Fruit fly (Drosophila melanogaster): Measurements from ENCODE around the gene dos.

dos gene

DNA sequence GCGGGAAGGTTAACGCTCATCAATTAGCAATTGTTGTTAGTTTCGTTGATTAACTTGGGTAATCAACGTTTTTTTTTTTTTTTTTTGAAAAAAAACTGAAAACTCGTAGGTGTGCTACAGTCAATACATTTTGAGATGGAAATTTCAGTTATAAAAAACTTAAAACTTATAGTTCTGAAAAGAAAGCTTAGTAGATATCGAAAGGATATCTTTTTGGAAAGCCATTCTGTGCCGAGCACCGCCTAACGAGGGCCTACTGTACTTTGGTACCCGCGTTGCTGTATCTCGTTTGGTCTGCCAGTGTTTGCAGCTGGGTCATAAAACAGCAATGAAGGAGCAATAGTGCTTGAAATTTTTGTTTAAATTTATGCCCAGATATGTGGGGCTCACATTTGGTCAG, 17.2 kb upstream of the dos start (continued):
- no peak for TF ChIP-seq CG42726 (GFP tag; IDR thresholded peaks at IDR 0.05; ENCODE audit: partially characterized antibody)
- TF ChIP-seq CG16863 (GFP tag; optimal IDR thresholded peaks at IDR 0.05) = no peak
- no peak for TF ChIP-seq CG17568 (GFP tag; optimal IDR thresholded peaks at IDR 0.05)
- TF ChIP-seq CG11504 (tag; optimal IDR thresholded peaks at IDR 0.05) = peak; percentile 49
- no peak for TF ChIP-seq abd-A (tag; optimal IDR thresholded peaks at IDR 0.05)
- TF ChIP-seq CG2202 (tag; optimal IDR thresholded peaks at IDR 0.05) = no peak
- TF ChIP-seq kay (GFP tag; optimal IDR thresholded peaks at IDR 0.05) = no peak
- no peak for TF ChIP-seq pb (GFP tag; optimal IDR thresholded peaks at IDR 0.05)
- no peak for TF ChIP-seq CG10959 (GFP tag; IDR thresholded peaks at IDR 0.05)
- TF ChIP-seq chm (GFP tag; IDR thresholded peaks at IDR 0.05) = no peak
- no peak for TF ChIP-seq ftz-f1 (GFP tag; optimal IDR thresholded peaks at IDR 0.05)
- no peak for TF ChIP-seq CG4707 (GFP tag; optimal IDR thresholded peaks at IDR 0.05)
- TF ChIP-seq her (GFP tag; optimal IDR thresholded peaks at IDR 0.05) = no peak
- no peak for TF ChIP-seq emc (GFP tag; optimal IDR thresholded peaks at IDR 0.05)
- TF ChIP-seq br (optimal IDR thresholded peaks at IDR 0.05) = no peak
- 0 out of 2 replicates have a peak, but pooled peaks have one; percentile 37 for TF ChIP-seq CG9932 (GFP tag; IDR thresholded peaks at IDR 0.05)
- no peak for TF ChIP-seq al (GFP tag; IDR thresholded peaks at IDR 0.05)
- TF ChIP-seq chif (GFP tag; optimal IDR thresholded peaks at IDR 0.05) = no peak
- TF ChIP-seq otp (GFP tag; IDR thresholded peaks at IDR 0.05) = no peak
- TF ChIP-seq usp (GFP tag; optimal IDR thresholded peaks at IDR 0.05) = no peak
- TF ChIP-seq sob (GFP tag; IDR thresholded peaks at IDR 0.05) = peak; percentile 80
- no peak for TF ChIP-seq Atf6 (GFP tag; IDR thresholded peaks at IDR 0.05)
- TF ChIP-seq CG6272 (GFP tag; IDR thresholded peaks at IDR 0.05) = no peak
- TF ChIP-seq slou (GFP tag; optimal IDR thresholded peaks at IDR 0.05) = no peak
- no peak for TF ChIP-seq CG8359 (GFP tag; optimal IDR thresholded peaks at IDR 0.05; ENCODE audit: borderline replicate concordance)
- no peak for TF ChIP-seq CG12299 (tag; optimal IDR thresholded peaks at IDR 0.05)
- TF ChIP-seq danr (GFP tag; IDR thresholded peaks at IDR 0.05) = no peak
- no peak for TF ChIP-seq CG30403 (GFP tag; optimal IDR thresholded peaks at IDR 0.05)
- TF ChIP-seq pita (GFP tag; optimal IDR thresholded peaks at IDR 0.05) = no peak
- no peak for TF ChIP-seq CG10267 (tag; optimal IDR thresholded peaks at IDR 0.05)
- no peak for TF ChIP-seq twi (tag; optimal IDR thresholded peaks at IDR 0.05)
- no peak for TF ChIP-seq disco-r (GFP tag; optimal IDR thresholded peaks at IDR 0.05)
- TF ChIP-seq CG2116 (GFP tag; optimal IDR thresholded peaks at IDR 0.05) = no peak
- TF ChIP-seq HLHmδ (GFP tag; optimal IDR thresholded peaks at IDR 0.05) = no peak
- TF ChIP-seq NfI (GFP tag; optimal IDR thresholded peaks at IDR 0.05) = no peak
- TF ChIP-seq seq (GFP tag; IDR thresholded peaks at IDR 0.05) = peak; percentile 12; the same call in 1 of the 2 replicates
- no peak for TF ChIP-seq CG9876 (GFP tag; optimal IDR thresholded peaks at IDR 0.05)
- 0 out of 2 replicates have a peak, but pooled peaks have one; percentile 41 for TF ChIP-seq NFAT (GFP tag; IDR thresholded peaks at IDR 0.05)
- TF ChIP-seq CkIIα-i1 (GFP tag; IDR thresholded peaks at IDR 0.05) = no peak
- no peak; the same call in 2 of the 3 replicates for TF ChIP-seq B-H1 (GFP tag; IDR thresholded peaks at IDR 0.05)
- TF ChIP-seq pros (GFP tag; optimal IDR thresholded peaks at IDR 0.05) = no peak
- no peak for TF ChIP-seq tll (GFP tag; optimal IDR thresholded peaks at IDR 0.05)
- peak; percentile 61 for TF ChIP-seq ara (GFP tag; IDR thresholded peaks at IDR 0.05)
- no peak for TF ChIP-seq CG4360 (GFP tag; IDR thresholded peaks at IDR 0.05)
- no peak for TF ChIP-seq CG8089 (GFP tag; optimal IDR thresholded peaks at IDR 0.05)
- TF ChIP-seq mam (GFP tag; optimal IDR thresholded peaks at IDR 0.05) = peak; percentile 23
- no peak for TF ChIP-seq Asciz (GFP tag; optimal IDR thresholded peaks at IDR 0.05)
- no peak for TF ChIP-seq bbx (GFP tag; IDR thresholded peaks at IDR 0.05; ENCODE audit: partially characterized antibody)
- TF ChIP-seq sisA (GFP tag; IDR thresholded peaks at IDR 0.05) = peak; percentile 60
- TF ChIP-seq Gsc (GFP tag; IDR thresholded peaks at IDR 0.05) = no peak
- TF ChIP-seq CG30020 (tag; optimal IDR thresholded peaks at IDR 0.05) = no peak
- no peak for TF ChIP-seq CG4854 (GFP tag; optimal IDR thresholded peaks at IDR 0.05)
- no peak for TF ChIP-seq CG33557 (GFP tag; optimal IDR thresholded peaks at IDR 0.05)
